Fruit fly (Drosophila melanogaster) whole organism, wandering third instar larva: ENCODE data around the gene p24-1.
A peak's percentile ranks its signal among the peaks of the same experiment; 100 is the strongest.

ENCODE experiments used
- CG32264 ChIP-seq: fragments of 200-800 bp; sonication (Bioruptor generic); optimal IDR thresholded peaks from 2 replicates; lab custom pipeline; 2016; ENCODE audit warnings: missing biosample characterization, missing genetic modification characterization
- CG9705 ChIP-seq: fragments of 200-800 bp; sonication (Bioruptor generic); optimal IDR thresholded peaks from 2 replicates; lab custom pipeline; 2018; ENCODE audit warnings: missing biosample characterization, mild to moderate bottlenecking, missing genetic modification characterization
- CrebA ChIP-seq: fragments of 200-800 bp; sonication (Bioruptor generic); optimal IDR thresholded peaks from 2 replicates; lab custom pipeline; 2016; ENCODE audit warnings: missing biosample characterization, mild to moderate bottlenecking, missing genetic modification characterization, borderline replicate concordance
- Dfd ChIP-seq: fragments of >200 bp; optimal IDR thresholded peaks from 2 replicates; lab custom pipeline; 2017; ENCODE audit warnings: missing biosample characterization, missing genetic modification characterization
- Dif ChIP-seq: fragments of 200-275, 200-300 bp; sonication (Bioruptor generic); optimal IDR thresholded peaks from 2 replicates; lab custom pipeline; 2018; ENCODE audit warnings: missing biosample characterization, missing genetic modification characterization; ENCODE audit not compliant: partially characterized antibody
- GATAd ChIP-seq: sonication (Bioruptor generic); optimal IDR thresholded peaks from 2 replicates; lab custom pipeline; 2016; ENCODE audit warnings: missing biosample characterization, missing genetic modification characterization
- HLH106 ChIP-seq: fragments of 200-800 bp; optimal IDR thresholded peaks from 3 replicates; lab custom pipeline; 2019; ENCODE audit warnings: missing biosample characterization, mild to moderate bottlenecking, missing genetic modification characterization, moderate library complexity
- Hnf4 ChIP-seq: fragments of 200-800 bp; sonication (Bioruptor generic); optimal IDR thresholded peaks from 2 replicates; lab custom pipeline; 2016; ENCODE audit warnings: missing biosample characterization, mild to moderate bottlenecking, missing genetic modification characterization
- Hr78 ChIP-seq: fragments of >200 bp; optimal IDR thresholded peaks from 2 replicates; lab custom pipeline; 2017; ENCODE audit warnings: missing biosample characterization, missing genetic modification characterization
- Hr83 ChIP-seq: fragments of 200-300 bp; sonication (Bioruptor generic); optimal IDR thresholded peaks from 2 replicates; lab custom pipeline; 2016; ENCODE audit warnings: missing biosample characterization, mild to moderate bottlenecking, missing genetic modification characterization, moderate library complexity; ENCODE audit not compliant: poor library complexity, severe bottlenecking
- Jra ChIP-seq: sonication (Bioruptor generic); optimal IDR thresholded peaks from 2 replicates; lab custom pipeline; 2016; ENCODE audit warnings: missing biosample characterization, missing genetic modification characterization
- Mio ChIP-seq: sonication (Bioruptor generic); optimal IDR thresholded peaks from 2 replicates; lab custom pipeline; 2016; ENCODE audit warnings: missing biosample characterization, missing genetic modification characterization
- Myc ChIP-seq: fragments of >200 bp; optimal IDR thresholded peaks from 2 replicates; lab custom pipeline; 2017
- OdsH ChIP-seq: fragments of 200-800 bp; sonication (Bioruptor generic); optimal IDR thresholded peaks from 2 replicates; lab custom pipeline; 2016; ENCODE audit warnings: missing biosample characterization, mild to moderate bottlenecking, missing genetic modification characterization
- Rel ChIP-seq, 2 experiments: fragments of 200-800 bp; sonication (Bioruptor generic) in 1 of 2; optimal IDR thresholded peaks; 2 replicates in 1 of 2; 3 replicates in 1 of 2; lab custom pipeline; 2016 to 2019; ENCODE audit warnings: mild to moderate bottlenecking in 2 of 2, missing biosample characterization in 2 of 2, missing genetic modification characterization in 2 of 2, moderate library complexity in 1 of 2
- Sp1 ChIP-seq: fragments of 200-800 bp; sonication (Bioruptor generic); optimal IDR thresholded peaks from 3 replicates; lab custom pipeline; 2019; ENCODE audit warnings: missing biosample characterization, mild to moderate bottlenecking, missing genetic modification characterization, moderate library complexity
- Vsx2 ChIP-seq: fragments of 200-300, 225-300 bp; sonication (Bioruptor generic); optimal IDR thresholded peaks from 2 replicates; lab custom pipeline; 2018; ENCODE audit warnings: missing biosample characterization, missing genetic modification characterization; ENCODE audit not compliant: partially characterized antibody
- br ChIP-seq: fragments of 200-800 bp; sonication (Bioruptor generic); optimal IDR thresholded peaks from 2 replicates; lab custom pipeline; 2016; ENCODE audit warnings: missing biosample characterization, missing genetic modification characterization
- brk ChIP-seq: fragments of 200-800 bp; sonication (Bioruptor generic); optimal IDR thresholded peaks from 2 replicates; lab custom pipeline; 2016; ENCODE audit warnings: missing biosample characterization, mild to moderate bottlenecking, missing genetic modification characterization
- dl ChIP-seq, 2 experiments: fragments of 175-275, 200-275 bp in 1 of 2; fragments of 200-275 bp in 1 of 2; sonication (Bioruptor generic); optimal IDR thresholded peaks; lab custom pipeline; 2018; ENCODE audit warnings: mild to moderate bottlenecking in 2 of 2, missing biosample characterization in 2 of 2, missing genetic modification characterization in 2 of 2, moderate library complexity in 2 of 2; ENCODE audit not compliant: partially characterized antibody in 2 of 2, insufficient read depth in 1 of 2
- dmrt93B ChIP-seq: fragments of 200-800 bp; sonication (Bioruptor generic); optimal IDR thresholded peaks from 2 replicates; lab custom pipeline; 2018; ENCODE audit warnings: missing biosample characterization, mild to moderate bottlenecking, missing genetic modification characterization
- dsf ChIP-seq: sonication (Bioruptor generic); optimal IDR thresholded peaks from 2 replicates; lab custom pipeline; 2016; ENCODE audit warnings: missing biosample characterization, missing genetic modification characterization, borderline replicate concordance
- ey ChIP-seq: fragments of 200-800 bp; sonication (Bioruptor generic); optimal IDR thresholded peaks from 2 replicates; lab custom pipeline; 2016; ENCODE audit warnings: missing biosample characterization, missing genetic modification characterization
- foxo ChIP-seq, 2 experiments: fragments of 200-800 bp; sonication (Bioruptor generic); optimal IDR thresholded peaks; 2 replicates in 1 of 2; 3 replicates in 1 of 2; lab custom pipeline; 2016 to 2017; ENCODE audit warnings: missing biosample characterization in 2 of 2, missing genetic modification characterization in 2 of 2
- fru ChIP-seq: fragments of 200-800 bp; sonication (Bioruptor generic); optimal IDR thresholded peaks from 3 replicates; lab custom pipeline; 2016; ENCODE audit warnings: missing biosample characterization, mild to moderate bottlenecking, missing genetic modification characterization
- h ChIP-seq: fragments of 200-800 bp; sonication (Bioruptor generic); optimal IDR thresholded peaks from 3 replicates; lab custom pipeline; 2016; ENCODE audit warnings: missing biosample characterization, mild to moderate bottlenecking, missing genetic modification characterization
- lola ChIP-seq: fragments of >200 bp; optimal IDR thresholded peaks from 2 replicates; lab custom pipeline; 2017; ENCODE audit warnings: missing biosample characterization, missing genetic modification characterization
- pan ChIP-seq: fragments of >200 bp; optimal IDR thresholded peaks from 2 replicates; lab custom pipeline; 2017
- psq ChIP-seq: fragments of 200-800 bp; sonication (Bioruptor generic); optimal IDR thresholded peaks from 3 replicates; lab custom pipeline; 2017; ENCODE audit warnings: missing biosample characterization, mild to moderate bottlenecking, missing genetic modification characterization, moderate library complexity
- rgr ChIP-seq: fragments of 200-800 bp; sonication (Bioruptor generic); optimal IDR thresholded peaks from 3 replicates; lab custom pipeline; 2016; ENCODE audit warnings: missing biosample characterization, mild to moderate bottlenecking, missing genetic modification characterization
- sv ChIP-seq: fragments of 200-800 bp; sonication (Bioruptor generic); optimal IDR thresholded peaks from 3 replicates; lab custom pipeline; 2016; ENCODE audit warnings: missing biosample characterization, missing genetic modification characterization
- tai ChIP-seq: sonication (Bioruptor generic); optimal IDR thresholded peaks from 2 replicates; lab custom pipeline; 2016; ENCODE audit warnings: missing biosample characterization, missing genetic modification characterization
- usp ChIP-seq: fragments of >200 bp; optimal IDR thresholded peaks from 2 replicates; lab custom pipeline; 2017; ENCODE audit warnings: missing biosample characterization, missing genetic modification characterization
- woc ChIP-seq: sonication (Bioruptor generic); optimal IDR thresholded peaks from 2 replicates; lab custom pipeline; 2016; ENCODE audit warnings: missing biosample characterization, mild to moderate bottlenecking, missing genetic modification characterization

p24-1 gene

dm6 chrX:11852310-11852709 is at the start of gene p24-1:
Gene p24-1, minus strand, starts transcription at chrX:11852530.
- TF ChIP-seq rgr (GFP tag; lab: Kevin White, UChicago) (peak; percentile 75), OdsH (GFP tag; lab: Kevin White, UChicago) (peak; percentile 34), Hr83 (GFP tag; lab: Kevin White, UChicago) (peak; percentile 91), sv (peak; percentile 24), tai (no peak), GATAd (GFP tag; lab: Kevin White, UChicago) (no peak), br (peak; percentile 53), HLH106 (peak; percentile 36), pan (lab: Kevin White, UChicago) (no peak), Dif (GFP tag; lab: Kevin White, UChicago) (no peak), Hnf4 (GFP tag; lab: Kevin White, UChicago) (peak; percentile 86), Dfd (GFP tag; lab: Kevin White, UChicago) (no peak), Jra (GFP tag; lab: Kevin White, UChicago) (peak; percentile 55), CG32264 (GFP tag; lab: Kevin White, UChicago) (peak; percentile 25), dl (GFP tag; optimal IDR thresholded peaks at IDR 0.05; lab: Kevin White, UChicago; ENCODE audit: insufficient read depth in 1 of 2, partially characterized antibody in 2 of 2) (no peak), Sp1 (GFP tag; lab: Kevin White, UChicago) (peak; percentile 33), brk (GFP tag; lab: Kevin White, UChicago) (no peak), lola (GFP tag; lab: Kevin White, UChicago) (no peak), h (GFP tag; lab: Kevin White, UChicago) (peak; percentile 73), Myc (lab: Kevin White, UChicago) (peak; percentile 21), ey (GFP tag; lab: Kevin White, UChicago) (peak; percentile 41), psq (GFP tag; lab: Kevin White, UChicago) (peak; percentile 50), Hr78 (no peak), dmrt93B (peak; percentile 29), foxo (GFP tag; optimal IDR thresholded peaks at IDR 0.05; lab: Kevin White, UChicago) (peak in 1 of 2 experiments; percentile 69), Vsx2 (no peak), CG9705 (no peak), Rel (GFP tag; optimal IDR thresholded peaks at IDR 0.05; lab: Kevin White, UChicago) (no peak), Rel (tag; optimal IDR thresholded peaks at IDR 0.05; lab: Kevin White, UChicago) (peak; percentile 54), woc (GFP tag; lab: Kevin White, UChicago) (no peak), fru (GFP tag; lab: Kevin White, UChicago) (peak; percentile 36)

- TF ChIP-seq Mio (no peak), Dfd (GFP tag; lab: Kevin White, UChicago) (peak; percentile 77)
Observed at dm6 chrX:11895141-11895540, 42.8 kb upstream of the p24-1 start.

dm6 chrX:11894198-11894597 is 41.9 kb upstream of the p24-1 start:
- TF ChIP-seq Jra (GFP tag; lab: Kevin White, UChicago) (no peak), tai (no peak), brk (GFP tag; lab: Kevin White, UChicago) (no peak), Hnf4 (GFP tag; lab: Kevin White, UChicago) (no peak), br (no peak), Myc (lab: Kevin White, UChicago) (no peak)

- TF ChIP-seq Hr83 (GFP tag; lab: Kevin White, UChicago): no peak
- TF ChIP-seq rgr (GFP tag; lab: Kevin White, UChicago): no peak
- no peak for TF ChIP-seq woc (GFP tag; lab: Kevin White, UChicago)
- TF ChIP-seq dmrt93B: no peak
- TF ChIP-seq GATAd (GFP tag; lab: Kevin White, UChicago): no peak
- no peak for TF ChIP-seq Myc (lab: Kevin White, UChicago)
Observed at dm6 chrX:11893643-11894042, 41.3 kb upstream of the p24-1 start, which contains the start of gene wisp. Gene wisp, plus strand, starts transcription at chrX:11893943.

dm6 chrX:11891682-11892179 is 39.4 kb upstream of the p24-1 start, which contains the start of gene sicily:
Gene sicily, plus strand, starts transcription at chrX:11891732.
- TF ChIP-seq br (no peak), CrebA (no peak), h (GFP tag; lab: Kevin White, UChicago) (no peak), pan (lab: Kevin White, UChicago) (no peak), Vsx2 (no peak), foxo (GFP tag; optimal IDR thresholded peaks at IDR 0.05; lab: Kevin White, UChicago) (no peak), usp (GFP tag; lab: Kevin White, UChicago) (no peak), Jra (GFP tag; lab: Kevin White, UChicago) (no peak), Rel (GFP tag; optimal IDR thresholded peaks at IDR 0.05; lab: Kevin White, UChicago) (no peak), Rel (tag; optimal IDR thresholded peaks at IDR 0.05; lab: Kevin White, UChicago) (no peak), Sp1 (GFP tag; lab: Kevin White, UChicago) (no peak), woc (GFP tag; lab: Kevin White, UChicago) (no peak), GATAd (GFP tag; lab: Kevin White, UChicago) (no peak), dl (GFP tag; optimal IDR thresholded peaks at IDR 0.05; lab: Kevin White, UChicago; ENCODE audit: insufficient read depth in 1 of 2, partially characterized antibody in 2 of 2) (no peak), tai (no peak), dsf (GFP tag; lab: Kevin White, UChicago) (no peak), CG9705 (no peak), HLH106 (no peak)
- TF ChIP-seq, all 38 proteins: peak for 0
